Fruit fly (Drosophila melanogaster): Measurements from ENCODE around the gene Mnt.

The Mnt gene

DNA sequence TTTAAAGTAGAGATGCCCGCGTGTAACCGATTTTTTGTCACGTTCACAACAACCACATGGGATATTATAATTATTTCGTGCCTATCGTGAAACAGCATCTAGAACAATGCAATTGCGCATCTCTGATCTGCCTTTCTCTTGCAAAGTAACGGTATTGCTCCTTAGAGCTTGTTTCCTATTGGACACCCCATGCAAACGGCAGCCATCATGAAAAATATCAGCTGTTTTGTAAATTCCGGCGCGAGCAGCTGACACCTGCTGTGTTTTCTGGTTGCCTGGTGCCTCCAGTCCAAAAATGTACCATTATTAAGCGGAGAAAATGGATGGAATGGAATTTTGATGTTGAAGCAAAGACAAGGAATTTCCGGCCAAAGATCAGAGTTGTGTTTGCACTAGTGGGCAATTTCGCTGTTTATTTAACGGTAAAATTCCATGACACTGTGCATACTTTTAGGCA is 32.6 kb downstream of the Mnt start:
- TF ChIP-seq CTCF (optimal IDR thresholded peaks at IDR 0.05) (no peak), CG8478 (optimal IDR thresholded peaks at IDR 0.05) (no peak)

DNA sequence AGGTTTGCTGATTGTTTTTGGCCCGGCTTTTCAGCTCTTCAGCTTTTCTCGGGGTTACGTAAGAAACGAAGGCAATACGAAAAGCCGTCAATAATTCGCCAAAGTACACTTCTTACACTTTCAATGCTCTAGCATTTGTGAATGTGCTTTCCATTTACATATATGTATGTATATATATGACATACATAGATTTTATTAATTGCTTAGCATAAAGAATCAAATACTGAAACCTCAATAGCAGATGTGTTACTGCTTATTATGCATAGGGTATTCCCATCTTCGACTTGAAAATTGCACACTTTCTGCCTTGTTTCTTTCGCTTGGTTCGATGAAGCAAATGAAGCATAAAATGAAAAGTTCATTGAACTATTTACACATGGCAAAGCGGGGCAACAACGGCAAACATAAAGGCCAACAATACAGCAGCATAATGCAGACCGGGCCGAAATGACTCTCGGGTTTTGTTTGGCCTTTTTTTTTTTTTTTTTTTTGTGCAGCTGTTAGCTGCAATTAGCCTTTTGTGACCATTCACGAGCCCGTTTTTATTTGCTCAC is 39.0 kb downstream of the Mnt start:
- no peak for TF ChIP-seq CG8478 (optimal IDR thresholded peaks at IDR 0.05)
- TF ChIP-seq CTCF (optimal IDR thresholded peaks at IDR 0.05) = no peak

DNA sequence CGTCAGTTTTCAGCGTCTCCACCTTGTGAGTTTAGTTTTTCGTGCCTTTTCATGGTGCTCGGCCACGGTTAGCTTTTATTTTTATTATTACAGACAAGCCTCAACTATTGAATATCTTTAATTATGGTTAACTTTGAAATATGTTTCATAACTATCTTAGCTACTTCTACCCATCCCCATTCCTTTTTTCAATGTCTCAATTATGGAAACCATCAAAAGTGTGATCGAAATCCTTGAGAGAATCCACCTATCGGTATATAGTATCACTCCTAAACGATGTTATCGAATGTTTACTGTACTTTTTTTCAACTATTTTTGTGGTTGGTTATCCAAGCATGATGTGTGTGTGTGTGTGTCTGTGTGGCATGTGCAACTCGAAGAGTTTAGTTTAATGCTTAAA is 42.4 kb downstream of the Mnt start:
- TF ChIP-seq CG8478 (optimal IDR thresholded peaks at IDR 0.05) (no peak), CTCF (optimal IDR thresholded peaks at IDR 0.05) (no peak)

DNA sequence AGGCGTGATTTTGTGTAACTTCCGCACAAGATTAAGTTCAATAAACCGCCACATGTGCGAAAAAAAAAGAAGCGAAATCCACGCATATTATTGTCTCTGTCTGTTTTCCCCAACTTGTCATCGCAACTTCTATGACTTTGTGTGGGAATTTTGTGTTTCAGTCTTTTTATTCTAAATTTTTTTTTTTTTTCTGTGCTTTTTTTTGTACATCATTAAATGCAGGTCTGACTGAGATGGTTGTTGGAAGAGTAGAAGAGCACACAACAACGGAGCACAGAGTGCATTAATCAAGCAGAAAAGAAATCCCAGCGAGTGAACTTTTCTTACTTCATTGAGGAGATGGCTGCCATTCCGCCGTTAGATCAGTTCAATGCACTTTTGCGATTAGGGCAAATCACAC is 44.0 kb downstream of the Mnt start:
- TF ChIP-seq CG8478 (optimal IDR thresholded peaks at IDR 0.05) (no peak), CTCF (optimal IDR thresholded peaks at IDR 0.05) (no peak)

DNA sequence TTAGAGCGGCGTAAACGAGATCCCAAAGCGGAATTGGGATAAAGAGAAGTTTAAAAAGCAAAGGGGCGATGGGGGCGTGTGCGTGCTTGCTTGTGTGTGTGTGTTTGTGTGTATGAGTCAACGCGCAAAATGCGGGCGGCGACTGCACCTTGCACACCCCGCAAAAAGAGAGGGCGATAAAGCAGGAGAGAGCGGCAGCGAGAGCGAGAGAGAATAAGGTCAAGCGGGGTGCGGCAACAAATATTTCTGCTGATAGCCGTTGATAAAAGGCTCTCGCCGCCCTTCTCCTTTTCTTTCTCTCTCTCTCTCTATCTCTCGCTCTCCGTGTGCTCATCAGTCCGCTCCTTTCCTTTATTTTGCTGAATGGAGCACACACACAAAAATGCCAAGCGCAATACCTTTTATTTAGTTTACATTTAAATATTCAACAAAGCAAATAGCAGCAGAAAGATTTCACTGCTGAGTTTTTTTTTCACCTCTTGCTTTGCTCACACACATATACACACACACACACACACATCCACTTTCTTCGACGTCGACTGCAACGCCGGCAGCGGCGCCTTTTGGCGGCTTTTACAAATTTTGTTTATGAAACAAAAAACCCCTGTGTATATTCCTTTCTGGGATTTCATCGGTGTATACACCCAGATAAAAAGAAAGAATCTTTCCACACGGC is 47.1 kb downstream of the Mnt start:
- TF ChIP-seq CTCF (optimal IDR thresholded peaks at IDR 0.05) = no peak

DNA sequence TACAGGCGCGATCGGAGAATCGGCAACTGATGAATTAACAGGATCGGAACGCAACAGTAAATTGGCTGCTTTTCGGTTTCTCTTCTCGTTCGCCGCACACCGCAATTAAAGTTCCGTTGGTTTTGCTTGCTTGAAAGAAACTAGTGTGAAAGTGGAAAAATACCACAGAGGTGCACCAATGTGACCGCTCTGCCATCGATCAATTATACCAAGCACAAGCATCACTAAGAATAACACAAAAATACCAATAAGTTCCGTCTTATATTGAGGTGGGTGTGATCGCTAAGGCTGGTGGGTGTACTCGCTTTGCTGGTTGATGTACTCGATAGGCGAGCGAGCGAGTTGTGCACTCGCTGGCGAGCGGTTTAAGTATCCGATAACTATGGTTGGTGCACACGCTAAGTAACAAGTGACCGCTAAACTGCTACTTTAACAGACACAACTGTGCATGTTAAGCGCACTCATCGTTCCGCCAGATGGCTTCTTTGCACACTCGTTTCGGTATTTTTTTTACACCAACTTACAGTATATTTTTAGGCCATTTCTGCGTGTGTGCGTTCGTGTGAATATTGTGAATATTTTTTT is 48.0 kb downstream of the Mnt start, which contains the start of the genes Rala and Tlk:
Gene Rala, minus strand, starts transcription at position 156 of the 585 bp plus-strand sequence.
Gene Tlk, plus strand, starts transcription at position 528 of the 585 bp plus-strand sequence.
- peak; percentile 97 to 99 for TF ChIP-seq CTCF (optimal IDR thresholded peaks at IDR 0.05)
- TF ChIP-seq CG8478 (optimal IDR thresholded peaks at IDR 0.05) = no peak

DNA sequence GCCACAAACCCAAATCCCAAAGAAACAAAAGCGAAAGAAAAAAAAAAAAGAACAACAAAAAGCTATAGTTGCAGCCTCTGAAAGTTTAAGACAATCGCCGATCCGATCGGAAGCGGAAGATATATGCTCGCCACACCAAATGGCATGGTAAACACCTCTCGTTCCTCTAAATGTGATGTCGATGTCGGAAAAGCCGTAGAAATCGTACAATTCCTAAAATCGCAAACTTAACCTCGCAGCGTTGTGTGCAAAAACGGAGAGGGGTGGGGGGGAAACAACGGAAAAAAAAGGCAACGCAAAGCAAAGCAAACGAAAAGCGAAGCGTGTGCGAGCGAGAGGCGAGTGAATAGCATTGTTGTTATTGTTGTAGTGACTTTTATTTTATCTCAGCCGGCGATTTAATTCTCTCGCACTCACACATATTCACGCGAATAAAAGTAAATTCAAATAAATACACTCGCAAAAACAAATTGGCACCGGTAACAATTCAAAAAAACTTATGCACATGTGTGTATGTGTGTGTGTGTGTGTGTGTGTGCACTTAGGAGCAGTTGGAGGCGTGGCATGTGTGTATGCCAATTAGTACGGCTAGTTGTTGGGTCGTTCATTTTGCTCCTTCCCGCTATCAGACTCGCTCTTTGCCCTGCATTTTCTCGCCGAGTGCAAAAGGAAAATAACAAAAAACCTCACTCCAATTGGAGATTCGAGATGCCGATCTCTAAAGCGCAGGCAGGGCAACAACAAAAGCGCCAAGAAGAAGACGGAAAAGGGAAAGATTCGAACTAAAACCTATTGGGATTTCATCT is 48.8 kb downstream of the Mnt start:
- TF ChIP-seq CG8478 (optimal IDR thresholded peaks at IDR 0.05) (no peak), CTCF (optimal IDR thresholded peaks at IDR 0.05) (no peak)

DNA sequence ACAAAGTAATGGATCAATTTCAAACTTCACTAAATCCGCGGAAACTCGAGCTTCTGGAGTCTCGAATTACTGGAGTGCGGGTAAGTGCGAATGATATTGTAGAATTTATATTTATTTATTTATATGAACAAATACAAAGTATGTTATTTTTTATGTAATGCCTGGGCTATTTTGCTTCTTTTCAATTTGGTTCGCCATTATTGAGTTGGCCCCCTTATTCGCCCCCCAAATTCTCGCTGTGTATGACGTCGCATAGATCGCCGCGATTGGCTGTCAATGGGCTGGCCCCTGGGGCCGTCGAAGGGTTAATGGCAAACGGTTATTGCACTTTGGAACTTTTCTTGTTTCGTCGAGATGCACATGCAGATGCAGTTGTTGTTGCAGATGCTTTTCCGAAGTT is 50.0 kb downstream of the Mnt start:
- TF ChIP-seq CG8478 (optimal IDR thresholded peaks at IDR 0.05) = no peak
- TF ChIP-seq CTCF (optimal IDR thresholded peaks at IDR 0.05) = no peak

DNA sequence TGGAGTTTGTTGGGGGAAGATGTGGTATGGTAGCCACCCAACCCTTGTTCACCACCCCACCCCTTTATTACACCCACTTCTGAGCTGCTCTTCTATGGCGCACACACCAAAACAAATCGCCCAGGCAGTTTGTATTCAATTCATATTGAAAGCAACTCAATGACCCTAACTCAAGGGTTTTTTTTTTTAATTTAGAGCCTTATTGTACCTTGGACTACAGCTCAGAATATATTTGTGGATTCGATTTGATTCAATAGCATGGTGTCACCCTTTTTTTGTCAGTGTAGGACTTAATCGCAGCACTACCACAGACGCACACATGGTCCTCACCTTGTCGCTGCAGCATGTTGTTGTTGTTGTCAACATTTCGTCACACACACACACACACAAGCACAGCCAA is 50.6 kb downstream of the Mnt start:
- TF ChIP-seq CTCF (optimal IDR thresholded peaks at IDR 0.05) (no peak), CG8478 (optimal IDR thresholded peaks at IDR 0.05) (no peak)

DNA sequence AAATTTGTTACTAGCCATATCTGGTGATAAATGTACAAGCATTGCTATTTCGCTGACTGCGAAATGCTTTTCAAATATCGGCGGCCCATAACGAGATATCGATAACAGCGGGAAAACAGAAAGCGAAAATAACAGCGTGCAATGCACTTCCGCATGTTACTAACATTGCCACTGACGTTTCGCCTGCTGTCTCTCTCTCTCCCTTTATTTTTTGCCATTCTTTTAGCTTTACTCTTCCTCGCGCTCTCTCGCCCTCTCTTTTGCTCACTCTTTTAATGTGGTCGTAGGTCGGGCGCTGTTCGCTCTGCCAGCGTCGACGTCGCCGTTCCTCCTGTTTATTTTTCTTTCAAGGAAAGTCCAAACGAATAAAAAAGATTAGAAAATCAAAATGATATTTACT is 51.4 kb downstream of the Mnt start:
- no peak for TF ChIP-seq CG8478 (optimal IDR thresholded peaks at IDR 0.05)
- TF ChIP-seq CTCF (optimal IDR thresholded peaks at IDR 0.05) = peak in 1 of 2 experiments; percentile 24

DNA sequence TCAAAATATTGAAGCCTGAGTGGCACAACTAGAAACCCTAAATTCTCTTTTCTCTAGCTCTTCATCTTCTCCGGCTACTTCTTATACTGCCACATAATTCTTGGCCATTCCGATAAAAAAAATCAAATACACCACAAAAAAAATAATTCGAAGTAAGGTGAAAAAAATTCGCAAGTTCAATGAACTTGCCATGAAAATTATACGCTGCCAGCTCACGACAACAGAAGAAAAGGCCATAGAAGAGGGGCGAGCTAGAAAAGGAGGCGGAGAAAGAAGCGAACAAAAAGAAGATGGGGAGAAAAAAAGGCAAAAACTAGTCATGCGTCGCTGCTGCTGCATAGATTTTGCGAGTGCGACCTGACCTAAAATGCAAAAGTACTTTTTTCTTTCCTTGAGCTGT is 53.4 kb downstream of the Mnt start:
- no peak for TF ChIP-seq CTCF (optimal IDR thresholded peaks at IDR 0.05)
- no peak for TF ChIP-seq CG8478 (optimal IDR thresholded peaks at IDR 0.05)

DNA sequence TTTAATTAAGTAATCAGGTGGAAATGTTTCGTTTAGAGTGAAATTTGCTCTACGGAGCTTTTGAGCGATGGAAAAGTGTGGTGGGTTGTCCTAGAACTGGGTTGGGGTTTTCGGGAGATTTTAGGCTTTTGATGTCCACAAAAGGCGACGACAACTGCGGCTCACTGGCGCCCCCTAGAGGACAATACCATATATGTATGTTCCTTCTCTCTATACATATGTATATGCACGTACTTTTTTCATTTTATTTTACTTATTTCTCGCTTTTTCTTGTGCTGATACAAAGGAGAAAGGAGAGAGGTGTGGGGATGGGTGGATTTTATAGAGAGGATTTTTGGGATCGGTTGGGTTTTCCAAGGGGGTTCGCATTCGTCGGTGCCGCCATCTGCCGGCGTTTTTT is 54.3 kb downstream of the Mnt start:
- TF ChIP-seq CG8478 (optimal IDR thresholded peaks at IDR 0.05) (no peak), CTCF (optimal IDR thresholded peaks at IDR 0.05) (peak; percentile 81 to 82)

DNA sequence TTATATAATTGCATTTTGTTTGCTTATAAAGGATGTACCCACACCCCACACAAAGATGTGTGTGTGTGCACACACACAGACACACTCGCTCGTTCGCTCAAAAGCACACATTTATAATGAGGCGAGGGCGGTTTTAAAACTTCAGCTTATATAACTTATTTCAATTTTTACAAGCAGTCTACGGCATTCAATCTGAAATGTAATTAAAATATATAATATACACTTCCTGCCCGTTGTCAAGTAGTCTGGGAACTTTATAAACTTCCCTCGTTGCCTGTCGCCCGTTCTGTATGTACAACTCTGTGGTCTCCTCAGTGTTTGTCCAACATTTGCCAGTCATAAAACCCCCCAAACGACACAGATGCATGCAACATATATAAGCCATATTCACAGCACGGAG is 59.3 kb downstream of the Mnt start:
- TF ChIP-seq CTCF (optimal IDR thresholded peaks at IDR 0.05) (no peak), CG8478 (optimal IDR thresholded peaks at IDR 0.05) (no peak)

DNA sequence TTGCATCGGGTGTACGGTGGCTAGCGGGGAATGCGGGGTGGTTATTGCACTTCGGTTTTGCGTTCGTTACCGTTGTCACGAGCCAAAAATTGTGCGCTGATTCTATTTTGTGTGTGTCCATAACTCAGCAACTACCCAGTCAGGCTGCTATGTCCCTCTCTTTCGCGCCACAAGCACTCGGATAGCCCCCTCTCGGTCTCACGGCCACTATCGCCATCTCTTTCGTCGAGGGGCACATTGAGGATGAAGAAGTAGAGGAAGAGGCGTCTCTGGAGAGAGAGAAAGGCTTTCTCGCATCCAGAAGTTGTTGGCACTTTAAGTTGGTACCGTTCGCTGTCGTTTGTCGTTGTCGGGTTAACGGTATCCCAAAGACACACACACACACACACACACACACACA is 66.2 kb downstream of the Mnt start:
- TF ChIP-seq CTCF (optimal IDR thresholded peaks at IDR 0.05) (peak in 1 of 2 experiments; percentile 11), CG8478 (optimal IDR thresholded peaks at IDR 0.05) (no peak)

DNA sequence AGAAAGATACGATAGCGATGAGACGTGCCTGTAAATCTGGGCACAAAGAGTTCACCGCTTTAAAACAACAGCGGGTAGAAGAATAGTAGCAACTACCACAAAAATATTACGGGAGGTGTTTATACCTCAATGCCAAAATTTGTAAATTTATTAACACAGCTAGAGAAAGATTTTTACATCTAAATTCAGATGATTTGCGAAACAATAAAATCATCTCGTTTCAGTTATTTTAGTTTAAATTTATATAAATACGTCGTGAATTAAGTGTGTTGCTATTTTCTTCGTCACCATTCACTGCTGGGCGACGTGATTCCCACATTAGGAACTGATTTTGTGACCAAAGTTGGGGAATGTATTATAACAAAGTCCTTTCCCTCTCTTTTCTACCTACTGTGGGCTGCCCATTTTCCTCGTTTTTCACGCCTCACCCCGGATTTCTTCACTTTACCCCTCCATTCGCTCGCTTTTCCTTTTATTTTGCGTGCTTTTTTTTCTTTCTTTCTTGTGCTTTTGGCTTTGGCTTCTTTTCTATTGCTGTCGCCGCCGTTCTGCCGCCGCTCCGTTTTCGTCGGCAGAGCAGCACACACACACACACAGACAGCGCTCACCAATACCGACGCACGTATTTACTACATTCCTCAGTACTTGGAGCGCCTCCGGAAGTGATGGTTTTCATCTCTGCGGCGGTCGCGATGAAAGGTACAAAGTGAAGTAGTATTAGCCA is 67.7 kb downstream of the Mnt start:
- TF ChIP-seq CTCF (optimal IDR thresholded peaks at IDR 0.05) = no peak
- TF ChIP-seq CG8478 (optimal IDR thresholded peaks at IDR 0.05) = no peak
